Worm (Caenorhabditis elegans): Measurements from ENCODE around the gene Y54F10BM.13.
A peak's percentile ranks its signal among the peaks of the same experiment; 100 is the strongest.

The Y54F10BM.13 gene

DNA sequence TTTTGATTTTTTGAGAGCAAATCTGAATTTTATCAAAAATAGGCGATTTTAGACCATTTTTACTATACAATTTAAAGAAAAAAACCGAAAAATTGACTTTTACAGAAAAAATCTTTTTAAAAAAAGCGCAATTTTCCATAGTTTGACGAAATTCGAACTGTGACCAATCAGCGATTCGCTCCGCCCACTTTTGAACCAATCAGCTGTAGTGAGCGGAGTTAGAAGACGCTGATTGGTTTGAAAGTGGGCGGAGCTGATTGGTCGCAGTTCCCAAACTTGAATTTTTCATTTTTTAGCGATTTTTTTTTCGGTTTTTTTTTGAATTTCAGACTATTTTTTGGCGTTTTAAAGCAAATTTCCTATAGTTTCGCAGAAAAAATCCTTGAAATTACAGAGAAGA is 6.2 kb downstream of the Y54F10BM.13 start:
- TF ChIP-seq ceh-83 (GFP tag; optimal IDR thresholded peaks at IDR 0.05) (no peak), ceh-43 (GFP tag; optimal IDR thresholded peaks at IDR 0.05) (no peak), cnd-1 (tag; optimal IDR thresholded peaks at IDR 0.05) (no peak), flh-1 (GFP tag; optimal IDR thresholded peaks at IDR 0.05) (no peak), unc-120 (tag; optimal IDR thresholded peaks at IDR 0.05; ENCODE audit: poor library complexity, severe bottlenecking) (no peak), snpc-4 (tag; optimal IDR thresholded peaks at IDR 0.05) (no peak), ham-2 (GFP tag; optimal IDR thresholded peaks at IDR 0.05) (no peak), sptf-1 (tag; optimal IDR thresholded peaks at IDR 0.05) (no peak), lsy-2 (tag; optimal IDR thresholded peaks at IDR 0.05) (no peak), nhr-237 (tag; optimal IDR thresholded peaks at IDR 0.05) (no peak), nhr-28 (tag; optimal IDR thresholded peaks at IDR 0.05) (no peak), zip-8 (tag; optimal IDR thresholded peaks at IDR 0.05) (no peak), drap-1 (GFP tag; optimal IDR thresholded peaks at IDR 0.05) (no peak), tbx-8 (GFP tag; optimal IDR thresholded peaks at IDR 0.05) (no peak), elt-1 (tag; optimal IDR thresholded peaks at IDR 0.05; ENCODE audit: borderline replicate concordance, insufficient read depth) (no peak)

DNA sequence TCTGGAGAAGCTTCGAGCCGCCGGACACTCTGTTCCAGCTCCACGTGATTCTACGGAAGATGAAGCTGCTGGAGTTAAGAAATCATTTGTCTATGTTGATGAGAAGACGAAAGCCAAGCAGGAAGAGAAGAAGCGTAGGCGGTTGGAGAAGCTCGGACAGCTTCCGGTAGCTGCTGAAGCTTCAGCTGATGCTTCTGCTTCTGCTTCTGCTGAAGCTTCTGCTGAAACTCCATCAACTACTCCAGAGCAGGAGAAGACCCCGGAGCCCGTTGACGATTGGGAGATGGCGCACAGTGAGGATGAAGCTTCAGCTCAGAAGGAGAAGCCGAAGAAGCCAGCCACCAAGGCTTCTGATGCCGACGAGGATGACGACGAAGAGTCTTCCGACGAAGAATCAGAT is 14.4 kb downstream of the Y54F10BM.13 start:
- TF ChIP-seq hlh-1 (tag; optimal IDR thresholded peaks at IDR 0.05): no peak
- TF ChIP-seq ham-2 (GFP tag; optimal IDR thresholded peaks at IDR 0.05): no peak
- TF ChIP-seq bed-3 (GFP tag; optimal IDR thresholded peaks at IDR 0.05): no peak
- TF ChIP-seq ceh-43 (GFP tag; optimal IDR thresholded peaks at IDR 0.05): no peak
- TF ChIP-seq cnd-1 (tag; optimal IDR thresholded peaks at IDR 0.05): no peak
- TF ChIP-seq pha-4 (tag; optimal IDR thresholded peaks at IDR 0.05): no peak
- TF ChIP-seq ceh-39 (tag; optimal IDR thresholded peaks at IDR 0.05): no peak
- no peak for TF ChIP-seq mab-5 (tag; optimal IDR thresholded peaks at IDR 0.05)
- no peak for TF ChIP-seq unc-39 (tag; optimal IDR thresholded peaks at IDR 0.05)
- TF ChIP-seq sptf-1 (tag; optimal IDR thresholded peaks at IDR 0.05): no peak
- no peak for TF ChIP-seq tbx-8 (GFP tag; optimal IDR thresholded peaks at IDR 0.05)
- no peak for TF ChIP-seq lin-13 (tag; optimal IDR thresholded peaks at IDR 0.05)
- no peak for TF ChIP-seq nhr-76 (tag; optimal IDR thresholded peaks at IDR 0.05)
- no peak for TF ChIP-seq nhr-28 (tag; optimal IDR thresholded peaks at IDR 0.05)
- TF ChIP-seq sem-2 (GFP tag; optimal IDR thresholded peaks at IDR 0.05): no peak
- no peak for TF ChIP-seq zip-8 (tag; optimal IDR thresholded peaks at IDR 0.05)
- TF ChIP-seq flh-1 (GFP tag; optimal IDR thresholded peaks at IDR 0.05): no peak
- no peak for TF ChIP-seq nhr-237 (tag; optimal IDR thresholded peaks at IDR 0.05)
- no peak for TF ChIP-seq mep-1 (tag; optimal IDR thresholded peaks at IDR 0.05)

- TF ChIP-seq ceh-83 (GFP tag; optimal IDR thresholded peaks at IDR 0.05) (no peak), hlh-1 (tag; optimal IDR thresholded peaks at IDR 0.05) (no peak), nhr-28 (tag; optimal IDR thresholded peaks at IDR 0.05) (no peak), mls-2 (tag; optimal IDR thresholded peaks at IDR 0.05) (no peak), mab-5 (tag; optimal IDR thresholded peaks at IDR 0.05) (no peak), nhr-237 (tag; optimal IDR thresholded peaks at IDR 0.05) (no peak), M03D4.4 (tag; optimal IDR thresholded peaks at IDR 0.05) (no peak), lin-32 (GFP tag; optimal IDR thresholded peaks at IDR 0.05) (no peak), unc-62 (GFP tag; optimal IDR thresholded peaks at IDR 0.05) (no peak), elt-3 (tag; optimal IDR thresholded peaks at IDR 0.05) (no peak), bed-3 (GFP tag; optimal IDR thresholded peaks at IDR 0.05) (no peak), tbx-8 (GFP tag; optimal IDR thresholded peaks at IDR 0.05) (no peak), nhr-12 (tag; optimal IDR thresholded peaks at IDR 0.05) (no peak), blmp-1 (tag; optimal IDR thresholded peaks at IDR 0.05) (no peak), unc-120 (tag; optimal IDR thresholded peaks at IDR 0.05; ENCODE audit: poor library complexity, severe bottlenecking) (no peak), nhr-2 (tag; optimal IDR thresholded peaks at IDR 0.05) (no peak), ham-2 (GFP tag; optimal IDR thresholded peaks at IDR 0.05) (no peak), ceh-39 (tag; optimal IDR thresholded peaks at IDR 0.05) (no peak)
These were observed 16.2 kb downstream of the Y54F10BM.13 start for ce11 chrIII:2314678-2315077.

DNA sequence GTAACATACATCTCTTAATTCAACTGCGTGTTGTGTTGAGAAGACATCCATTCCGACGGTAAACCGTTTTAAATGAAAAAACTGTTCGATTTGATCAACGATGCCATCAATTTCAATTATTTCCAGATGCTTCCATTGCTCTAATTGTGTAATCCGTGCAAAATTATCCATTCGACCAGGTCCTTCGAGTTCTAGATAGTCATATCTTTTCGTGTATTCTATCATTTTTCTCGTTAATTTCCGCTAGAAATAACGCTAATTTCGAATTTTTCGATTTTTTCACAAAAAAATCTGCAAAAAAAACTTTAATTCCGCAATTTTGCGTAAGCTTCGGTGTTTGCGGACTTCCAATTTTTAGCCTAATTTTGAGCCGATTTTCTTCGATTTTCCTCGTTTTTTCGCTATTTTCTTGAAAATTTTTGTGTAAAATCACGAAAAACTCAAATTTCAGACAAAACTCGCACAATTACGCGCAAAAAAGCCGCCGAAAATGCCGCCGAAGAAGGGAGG is 16.8 kb downstream of the Y54F10BM.13 start, which contains the start of the genes fbxa-66 and iffb-1:
fbxa-66 (minus strand) TSS at position 51 of the 510 bp plus-strand sequence.
iffb-1 (plus strand) TSS at position 452 of the 510 bp plus-strand sequence.
- TF ChIP-seq lin-13 (tag; optimal IDR thresholded peaks at IDR 0.05) (no peak), ces-1 (GFP tag; optimal IDR thresholded peaks at IDR 0.05) (peak; percentile 44)

All from whole organism, mixed stage, embryonic.